Worm (Caenorhabditis elegans): Measurements from ENCODE around the gene zmp-3.

ce11 chrV:2903227-2903626, 6.2 kb downstream of the zmp-3 start, which contains the start of gene C31B8.7:
- TF ChIP-seq him-1 (tag; optimal IDR thresholded peaks at IDR 0.05) (no peak), dao-5 (tag; optimal IDR thresholded peaks at IDR 0.05) (no peak)
